Worm (Caenorhabditis elegans) whole organism, mixed stage, embryonic: ENCODE measurements around the gene ZK1193.2.

Source experiments
- ceh-43 ChIP-seq: fragments of 200-800 bp; sonication (Bioruptor generic); optimal IDR thresholded peaks from 2 replicates; lab custom pipeline; 2018; ENCODE audit warnings: mild to moderate bottlenecking, missing genetic modification characterization, moderate library complexity, missing compliant biosample characterization
- ces-1 ChIP-seq: fragments of 150-350 bp; optimal IDR thresholded peaks from 2 replicates; lab custom pipeline; 2014; ENCODE audit warnings: missing biosample characterization, missing genetic modification reagents, missing genetic modification characterization
- nhr-12 ChIP-seq: fragments of 150-350 bp; optimal IDR thresholded peaks from 2 replicates; lab custom pipeline; 2014; ENCODE audit warnings: missing biosample characterization, missing genetic modification characterization
- nhr-28 ChIP-seq: fragments of 150-350 bp; optimal IDR thresholded peaks from 2 replicates; lab custom pipeline; 2014; ENCODE audit warnings: missing biosample characterization, missing genetic modification characterization
- pha-4 ChIP-seq: fragments of 150-350 bp; optimal IDR thresholded peaks from 2 replicates; lab custom pipeline; 2018; ENCODE audit warnings: missing biosample characterization, missing genetic modification reagents, missing genetic modification characterization
- sem-2 ChIP-seq: fragments of 200-800 bp; sonication (Bioruptor generic); optimal IDR thresholded peaks from 2 replicates; lab custom pipeline; 2018; ENCODE audit warnings: mild to moderate bottlenecking, missing genetic modification characterization, missing compliant biosample characterization
- snpc-4 ChIP-seq: fragments of 150-350 bp; optimal IDR thresholded peaks from 2 replicates; lab custom pipeline; 2014; ENCODE audit warnings: missing biosample characterization, missing genetic modification characterization
- unc-39 ChIP-seq: fragments of 150-350 bp; optimal IDR thresholded peaks from 2 replicates; lab custom pipeline; 2014; ENCODE audit warnings: missing biosample characterization, missing genetic modification characterization
- unc-62 ChIP-seq: fragments of 150-350 bp; optimal IDR thresholded peaks from 2 replicates; lab custom pipeline; 2014; ENCODE audit warnings: missing biosample characterization, missing genetic modification reagents, missing genetic modification characterization
- ztf-11 ChIP-seq: fragments of 150-350 bp; optimal IDR thresholded peaks from 2 replicates; lab custom pipeline; 2014; ENCODE audit warnings: missing biosample characterization, missing genetic modification characterization

ce11 chrX:459316-459715 is 33.9 kb upstream of the ZK1193.2 start:
- TF ChIP-seq unc-39 (no peak), pha-4 (tag; lab: Kevin White, UChicago) (no peak), nhr-12 (tag; lab: Kevin White, UChicago) (no peak), nhr-28 (no peak), ces-1 (GFP tag; lab: Kevin White, UChicago) (no peak), unc-62 (GFP tag; lab: Kevin White, UChicago) (no peak), snpc-4 (tag; lab: Kevin White, UChicago) (no peak), sem-2 (GFP tag; lab: Kevin White, UChicago) (no peak), ceh-43 (no peak), ztf-11 (tag; lab: Kevin White, UChicago) (no peak)
